Worm (Caenorhabditis elegans) whole organism, L3 larva: ENCODE results near the gene C09F9.1.

ENCODE experiments used
- ama-1 ChIP-seq: fragments of 150-350 bp; optimal IDR thresholded peaks from 2 replicates; lab custom pipeline; 2018
- jun-1 ChIP-seq: fragments of 150-350 bp; optimal IDR thresholded peaks from 2 replicates; lab custom pipeline; 2014; ENCODE audit warnings: missing biosample characterization, missing genetic modification reagents, missing genetic modification characterization
- lin-39 ChIP-seq: fragments of 150-350 bp; optimal IDR thresholded peaks from 2 replicates; lab custom pipeline; 2018; ENCODE audit warnings: missing biosample characterization, missing genetic modification reagents, missing genetic modification characterization
- mml-1 ChIP-seq: fragments of 150-350 bp; sonication (generic microtip); optimal IDR thresholded peaks from 3 replicates; lab custom pipeline; 2014; ENCODE audit warnings: missing biosample characterization, missing genetic modification characterization
- tbx-2 ChIP-seq: sonication (generic microtip); optimal IDR thresholded peaks from 2 replicates; lab custom pipeline; 2016; ENCODE audit warnings: mild to moderate bottlenecking, missing genetic modification characterization, missing compliant biosample characterization
- unc-39 ChIP-seq: sonication (generic microtip); optimal IDR thresholded peaks from 4 replicates; lab custom pipeline; 2017; ENCODE audit warnings: missing biosample characterization, missing genetic modification characterization
- ztf-4 ChIP-seq: fragments of 150-350 bp; optimal IDR thresholded peaks from 2 replicates; lab custom pipeline; 2014; ENCODE audit warnings: missing biosample characterization, missing genetic modification characterization

- TF ChIP-seq unc-39 (tag; lab: Kevin White, UChicago) (no peak), mml-1 (no peak), ama-1 (lab: Kevin White, UChicago) (no peak), jun-1 (tag; lab: Kevin White, UChicago) (no peak), ztf-4 (tag; lab: Kevin White, UChicago) (no peak), tbx-2 (tag; lab: Kevin White, UChicago) (no peak), lin-39 (tag; lab: Kevin White, UChicago) (no peak)
Measured at ce11 chrII:14705956-14706355, 7.8 kb downstream of the C09F9.1 start.
